Fruit fly (Drosophila melanogaster): ENCODE measurements around the gene Cat.
A peak's percentile ranks its signal among the peaks of the same experiment; 100 is the strongest.

Cat gene

DNA sequence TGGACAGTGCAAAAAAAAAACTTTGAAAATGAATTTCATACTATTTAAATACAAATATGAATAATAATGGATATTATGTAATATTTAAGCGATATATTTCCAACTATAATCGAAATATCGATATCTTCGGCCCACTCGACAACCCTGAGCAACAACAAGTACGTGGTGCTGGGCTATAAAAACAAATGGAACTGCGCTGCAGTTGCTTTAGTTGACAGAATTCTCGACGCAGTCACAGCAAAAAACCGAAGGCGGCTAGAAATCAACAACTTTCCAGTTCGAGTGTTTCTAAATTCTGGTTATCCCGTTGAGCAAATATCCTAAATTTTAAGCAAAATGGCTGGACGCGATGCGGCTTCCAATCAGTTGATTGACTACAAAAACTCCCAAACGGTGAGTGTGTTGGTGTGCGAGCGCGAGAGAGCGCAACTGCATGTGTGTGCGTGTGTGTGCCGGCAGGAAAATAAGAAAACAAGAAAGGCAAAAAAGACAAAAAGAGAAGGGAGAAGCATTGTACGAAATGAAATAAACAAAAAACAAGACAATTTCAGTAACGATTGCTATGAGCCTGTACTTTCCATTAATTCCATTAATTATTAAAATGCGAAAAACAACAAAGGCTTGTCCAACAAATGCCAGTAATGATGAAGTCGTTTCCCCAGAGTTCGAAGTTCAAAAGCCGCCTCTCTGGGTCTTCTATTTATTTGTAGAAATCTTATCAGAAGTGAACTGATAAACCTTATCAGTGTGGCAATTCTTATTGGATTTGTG lies at the start of gene Cat:
Gene Cat, plus strand, starts transcription at position 155 of the 771 bp plus-strand sequence.
- peak; percentile 75 for TF ChIP-seq noc (tag; optimal IDR thresholded peaks at IDR 0.05)

DNA sequence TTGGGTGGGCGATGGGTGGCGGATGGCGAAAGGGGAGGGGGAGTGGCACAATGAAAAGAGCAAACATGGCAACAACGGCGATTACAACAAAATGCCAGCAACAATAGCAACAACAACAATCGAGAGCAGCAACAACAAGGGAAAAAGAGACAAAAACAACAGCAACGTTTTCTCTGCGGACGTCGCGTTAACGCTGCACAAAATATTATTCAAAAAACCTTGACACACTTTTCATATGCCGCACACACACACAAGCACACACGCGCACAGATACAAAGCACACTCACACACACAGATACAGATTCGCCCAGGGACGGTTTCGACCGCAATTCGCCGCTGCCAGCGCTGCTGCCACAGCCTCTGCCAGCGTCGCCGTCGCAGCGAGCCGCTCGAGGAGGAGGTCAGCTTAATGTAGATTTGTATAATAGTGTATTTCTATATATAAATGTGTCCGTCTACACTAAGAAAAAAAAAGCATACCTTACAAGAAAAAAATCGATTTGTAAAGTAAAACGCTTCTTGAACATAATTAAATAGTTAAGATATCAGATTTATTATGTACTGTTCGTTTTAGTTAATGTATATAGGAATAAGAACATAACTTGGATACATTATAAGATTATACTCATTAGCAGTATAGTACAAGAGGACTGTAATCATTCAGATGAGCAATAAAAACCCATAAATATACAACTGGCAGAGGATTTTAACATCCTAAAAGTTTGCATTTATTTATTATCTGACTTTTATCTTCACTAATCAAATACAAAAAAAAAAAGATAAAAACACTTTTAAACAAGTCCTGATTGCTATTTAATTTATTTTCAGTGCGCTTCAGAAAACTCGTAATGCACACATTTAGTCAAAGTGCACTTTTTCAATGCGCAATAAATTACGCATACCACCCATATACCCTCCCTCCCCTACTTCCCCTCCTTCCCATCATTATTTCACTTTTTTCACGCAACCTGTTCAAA lies 40.5 kb upstream of the Cat start:
- no peak for TF ChIP-seq noc (tag; optimal IDR thresholded peaks at IDR 0.05)

DNA sequence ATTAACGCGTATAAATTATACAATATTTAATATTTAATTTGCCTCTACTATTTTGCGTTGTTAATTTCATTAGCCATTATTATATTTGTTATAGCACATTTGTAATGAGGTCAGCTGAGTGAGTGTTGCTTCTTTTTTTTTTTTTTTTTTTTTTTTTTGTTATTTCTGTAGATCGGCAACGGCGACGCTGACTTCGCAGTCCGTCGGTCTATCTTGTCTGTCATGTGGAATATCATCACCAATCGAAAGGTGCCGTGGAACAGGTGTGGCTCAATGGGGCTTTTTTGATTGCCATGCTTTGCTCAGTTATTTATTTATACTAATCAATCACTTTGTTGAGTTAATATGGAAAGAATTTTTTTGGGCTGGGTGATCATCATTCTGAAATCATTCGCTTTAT lies 39.8 kb upstream of the Cat start:
- TF ChIP-seq noc (tag; optimal IDR thresholded peaks at IDR 0.05): no peak

DNA sequence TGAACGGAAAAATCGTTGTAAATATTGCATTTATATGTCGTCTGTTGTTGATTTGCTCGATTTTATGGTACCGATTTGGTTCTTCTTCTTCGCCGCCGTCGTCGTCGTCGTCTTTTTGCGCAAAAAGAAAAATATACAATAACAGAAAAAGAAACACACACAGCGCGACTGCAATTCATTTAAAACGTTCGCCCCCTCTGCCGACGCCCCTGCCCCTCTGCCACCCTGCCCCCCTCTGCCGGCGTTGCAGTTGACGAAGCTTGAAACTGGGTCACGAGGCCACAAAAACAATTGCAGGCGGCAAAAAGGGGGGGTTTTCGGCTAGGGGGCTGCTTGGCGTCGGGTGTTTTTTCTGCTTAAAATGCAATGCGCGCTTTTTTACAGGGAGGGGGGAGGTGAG lies 38.9 kb upstream of the Cat start:
- TF ChIP-seq noc (tag; optimal IDR thresholded peaks at IDR 0.05): no peak

DNA sequence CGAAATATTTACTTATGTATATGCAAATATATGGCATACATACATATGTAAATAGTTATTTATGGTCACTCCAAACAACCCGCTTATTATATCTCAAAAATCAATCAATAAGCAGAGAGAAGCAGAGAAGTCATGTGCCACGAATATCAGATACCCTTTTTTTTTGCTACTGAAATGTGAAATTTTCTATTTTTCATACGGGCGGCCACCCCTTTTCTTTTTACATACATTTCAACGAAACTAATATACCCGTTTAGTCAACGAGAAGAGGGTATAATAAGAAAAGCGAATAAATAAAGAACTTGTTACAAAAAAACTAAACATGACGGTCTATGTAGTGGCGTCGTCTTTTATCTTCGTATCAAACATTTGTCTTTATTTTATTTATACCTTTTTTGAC lies 37.8 kb upstream of the Cat start:
- no peak for TF ChIP-seq noc (tag; optimal IDR thresholded peaks at IDR 0.05)

DNA sequence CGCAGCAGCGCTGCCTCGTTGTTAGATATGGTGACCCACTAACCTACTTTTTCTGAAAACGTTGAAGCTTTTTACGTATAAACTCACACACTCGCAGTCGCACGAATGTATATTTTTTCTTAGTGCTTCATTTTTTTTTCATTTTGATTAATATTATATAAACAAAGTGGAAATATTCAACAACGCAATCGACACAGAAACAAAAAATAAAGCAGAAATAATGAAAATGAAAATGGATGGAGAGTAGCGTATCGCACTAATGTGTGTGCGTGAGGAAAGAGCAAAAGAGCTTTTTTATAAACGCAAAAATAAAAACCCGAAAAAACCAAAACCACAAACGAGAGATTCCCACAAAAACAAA lies 36.4 kb upstream of the Cat start:
- TF ChIP-seq noc (tag; optimal IDR thresholded peaks at IDR 0.05): no peak

DNA sequence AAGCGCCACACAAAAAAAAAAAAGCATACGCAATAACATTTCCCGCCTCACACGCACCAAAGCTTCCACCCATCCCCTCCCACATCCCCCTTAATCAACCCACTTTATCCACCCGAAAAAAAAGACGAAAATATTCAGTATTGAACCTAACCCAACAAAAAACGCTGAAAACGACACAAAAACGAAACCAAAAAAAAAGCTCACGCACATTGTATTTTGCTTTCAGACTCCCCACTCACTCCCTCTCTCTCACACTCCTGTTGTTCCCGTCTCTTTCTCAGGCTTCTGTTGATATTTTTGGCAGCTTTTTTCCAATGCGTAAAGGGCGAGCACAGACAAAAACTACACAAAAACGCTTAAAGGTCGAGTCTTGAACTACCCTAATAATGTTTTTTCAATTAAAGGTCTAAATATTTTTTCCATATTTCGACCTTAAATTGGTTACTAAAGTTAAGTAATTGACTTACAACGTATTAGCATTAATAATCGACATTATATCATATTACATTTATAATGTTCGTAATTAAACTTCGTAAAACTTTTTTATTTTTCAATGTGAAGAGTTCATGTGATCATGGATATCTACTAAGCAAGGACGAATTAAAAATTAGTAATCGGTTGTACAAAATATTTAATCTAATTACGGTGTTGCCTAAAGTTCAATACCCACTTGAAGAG lies 35.8 kb upstream of the Cat start:
- TF ChIP-seq noc (tag; optimal IDR thresholded peaks at IDR 0.05): peak; percentile 65

DNA sequence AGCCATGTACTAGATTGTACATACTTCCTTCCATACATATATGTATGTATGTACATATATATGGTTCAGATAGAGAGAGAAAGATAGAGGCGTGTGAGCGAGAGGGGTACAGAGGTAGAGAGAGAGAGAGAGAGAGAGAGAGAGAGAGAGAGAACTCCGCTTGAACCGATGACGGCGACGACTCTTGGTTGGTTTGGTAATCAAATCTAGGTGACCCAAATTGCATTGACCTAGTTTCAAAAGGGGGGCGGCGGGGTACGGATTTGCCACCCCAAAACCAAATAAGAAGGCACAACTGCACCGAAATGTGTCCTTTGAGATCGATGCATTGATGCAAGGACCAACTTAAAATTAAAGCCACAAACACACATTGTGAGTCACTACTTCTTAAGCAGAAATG lies 34.5 kb upstream of the Cat start:
- no peak for TF ChIP-seq noc (tag; optimal IDR thresholded peaks at IDR 0.05)

DNA sequence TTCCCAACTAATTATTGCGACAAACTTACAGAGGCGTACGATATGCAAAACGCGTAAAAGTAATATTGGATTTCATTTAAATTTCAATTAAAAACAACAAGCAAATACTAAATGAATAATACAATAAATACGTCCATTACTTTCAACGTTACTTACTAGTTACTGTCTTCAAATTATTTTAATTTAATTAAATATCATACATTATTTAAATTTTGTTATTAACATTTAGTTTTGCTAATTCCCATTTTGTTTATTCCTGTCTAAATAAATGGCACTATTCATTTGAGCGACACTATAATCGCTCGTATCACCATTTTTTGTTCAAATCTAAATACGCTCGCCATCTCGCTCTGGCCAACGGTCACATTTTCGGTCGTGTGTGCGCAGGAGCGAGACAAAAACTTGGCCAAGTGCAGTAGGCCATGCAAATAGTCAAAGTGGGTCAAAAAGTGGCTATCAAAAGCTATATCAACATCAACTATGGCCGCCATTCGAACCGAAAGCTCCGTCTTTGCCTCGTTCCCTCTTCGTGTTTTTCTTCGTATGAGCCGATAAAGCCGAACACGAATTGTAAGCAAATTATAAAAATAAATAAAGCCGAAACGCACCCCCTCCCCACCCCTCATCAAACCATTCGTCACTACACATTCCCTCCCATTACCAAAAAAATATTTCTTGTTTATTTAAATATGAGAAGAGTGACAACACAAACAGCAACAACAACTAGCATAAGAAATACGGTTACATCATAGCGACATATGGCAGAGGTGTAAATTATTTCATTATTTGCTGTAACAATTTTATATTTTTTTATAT lies 33.0 kb upstream of the Cat start:
- TF ChIP-seq noc (tag; optimal IDR thresholded peaks at IDR 0.05): peak; percentile 64

DNA sequence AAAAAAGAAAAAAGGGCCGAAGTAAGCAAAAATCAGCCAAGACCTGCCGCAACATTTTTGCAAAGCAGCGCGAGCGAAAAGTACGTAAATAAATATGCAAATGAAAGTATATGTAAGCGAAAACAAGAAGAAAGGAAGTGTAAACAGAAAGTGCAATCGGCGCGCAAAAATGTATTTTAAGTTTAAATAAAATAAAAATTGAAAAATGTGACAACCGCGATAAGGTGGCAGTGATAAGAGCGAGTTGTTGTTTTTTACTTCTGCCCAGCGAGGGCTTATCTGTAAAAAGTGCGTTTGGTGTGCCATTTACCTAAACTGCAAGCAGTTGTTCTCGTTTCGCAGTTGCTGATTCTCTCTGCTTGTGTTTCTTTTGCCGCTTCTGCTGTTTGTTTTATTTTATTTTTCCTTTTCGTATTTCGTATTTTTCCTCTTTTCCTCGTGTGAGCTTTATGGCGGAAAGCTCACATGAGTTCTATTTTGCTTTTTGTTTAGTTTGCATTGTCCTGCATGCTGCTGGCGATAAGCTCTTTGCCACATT lies 31.7 kb upstream of the Cat start:
- no peak for TF ChIP-seq noc (tag; optimal IDR thresholded peaks at IDR 0.05)

DNA sequence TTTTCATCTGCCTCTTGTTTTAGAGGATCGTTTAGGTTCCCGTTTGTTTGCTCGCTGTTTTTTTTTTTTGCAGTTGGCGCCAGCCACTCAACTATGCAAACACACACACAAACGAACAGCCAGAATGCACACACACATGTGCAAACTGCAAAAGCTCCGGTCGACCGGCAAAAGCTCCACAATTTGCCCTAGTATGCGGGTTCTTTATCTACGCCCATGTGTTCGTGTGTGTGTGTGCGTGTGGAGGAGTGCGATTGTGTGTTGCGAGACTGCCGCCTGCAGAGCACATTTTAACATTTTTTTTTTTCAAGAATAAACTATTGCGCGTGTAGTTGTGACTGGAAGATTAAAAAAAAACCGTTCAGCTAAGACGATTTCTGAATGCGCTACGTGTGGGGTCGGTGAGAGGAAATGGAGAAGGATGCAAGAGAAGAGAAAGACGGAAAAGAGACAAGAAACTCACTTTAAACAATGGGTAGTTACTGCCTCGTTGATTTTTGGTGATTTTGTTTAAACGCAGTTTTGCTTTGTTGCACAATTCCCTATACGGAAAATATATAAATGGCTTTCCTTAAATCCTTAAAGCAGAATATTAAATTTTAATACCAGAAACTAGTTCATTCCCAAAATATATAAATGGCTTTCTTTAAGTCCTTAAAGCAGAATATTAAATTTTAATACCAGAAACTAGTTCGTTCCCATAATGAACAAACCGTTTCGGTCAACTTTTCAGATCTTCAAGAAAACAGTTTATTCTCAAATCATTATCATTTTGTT lies 31.0 kb upstream of the Cat start:
- peak; percentile 39 for TF ChIP-seq noc (tag; optimal IDR thresholded peaks at IDR 0.05)

DNA sequence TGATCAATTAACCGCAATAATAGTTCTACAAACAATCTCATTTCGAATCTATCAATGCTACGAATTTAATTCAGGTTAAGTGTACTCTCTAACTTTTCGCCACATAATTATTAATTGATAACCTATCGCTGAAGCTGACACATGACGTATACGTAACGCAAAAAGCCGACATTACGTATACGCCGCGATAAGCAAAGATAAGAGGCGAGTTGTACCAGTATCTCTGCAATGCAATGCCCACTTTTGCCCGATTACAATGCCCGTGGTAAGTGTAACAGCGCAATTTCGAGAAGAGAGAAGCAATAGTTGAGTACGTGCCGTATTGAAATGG lies 30.4 kb upstream of the Cat start:
- no peak for TF ChIP-seq noc (tag; optimal IDR thresholded peaks at IDR 0.05)

DNA sequence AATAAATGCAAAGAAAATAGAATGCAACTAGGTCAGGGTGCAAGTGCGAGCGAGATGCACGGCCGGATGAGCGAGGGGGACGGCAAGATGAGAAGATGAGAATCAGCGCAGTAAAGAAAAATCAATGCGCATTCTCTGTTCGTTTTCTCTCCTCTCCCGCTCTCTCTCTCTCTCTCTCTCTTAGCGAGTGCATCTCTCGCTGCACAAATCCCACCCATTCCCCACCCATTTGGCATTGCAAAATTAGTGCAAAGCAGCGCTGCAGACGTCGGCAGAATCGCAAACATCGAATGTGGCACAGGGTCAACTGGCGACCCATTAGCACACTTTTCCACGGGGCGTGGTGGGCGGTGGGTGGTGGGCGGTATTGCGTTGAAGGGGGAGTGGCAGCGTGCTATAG lies 29.6 kb upstream of the Cat start:
- TF ChIP-seq noc (tag; optimal IDR thresholded peaks at IDR 0.05): no peak

DNA sequence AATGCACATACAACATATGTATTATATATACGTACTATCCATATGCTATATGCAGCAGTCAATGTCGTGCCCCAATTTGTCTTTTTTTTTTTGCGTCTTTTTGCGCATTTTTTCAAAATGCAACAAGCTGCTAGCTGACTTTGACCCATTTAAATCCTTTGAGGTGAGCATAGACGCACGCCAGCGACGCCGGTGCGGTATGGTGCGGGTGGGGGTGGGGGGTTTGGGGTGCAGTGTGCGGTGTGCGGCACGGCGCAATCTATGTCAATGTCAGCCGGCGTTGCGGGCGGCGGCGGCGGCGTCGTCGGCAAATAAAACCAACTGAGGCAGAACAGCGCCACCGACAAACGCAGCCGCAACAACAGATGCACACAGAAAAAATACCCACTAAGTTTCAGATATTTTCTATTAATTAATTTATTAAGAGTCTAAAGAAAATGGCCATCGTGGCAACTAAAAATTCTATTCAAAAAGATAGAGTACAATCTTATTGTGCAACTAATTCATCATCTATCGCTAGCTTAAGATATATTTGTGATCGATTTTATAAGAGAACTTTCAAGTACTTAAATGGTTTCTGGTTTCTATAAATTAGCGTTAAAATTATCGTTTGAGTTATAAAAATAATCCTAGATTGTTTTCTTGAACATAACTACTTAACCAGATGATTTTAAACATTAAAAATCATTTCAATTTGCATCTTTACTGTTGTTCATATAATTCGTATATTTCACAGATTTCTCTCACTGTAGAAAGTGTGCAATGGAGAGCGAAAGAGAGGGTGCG lies 27.2 kb upstream of the Cat start:
- no peak for TF ChIP-seq noc (tag; optimal IDR thresholded peaks at IDR 0.05)

All from whole organism, larva.